Worm (Caenorhabditis elegans) whole organism, midembryonic: ENCODE data around the gene E02H9.6.
"Not testable (repeated sequence)": the region's sequence is repeated elsewhere in the genome, so short reads cannot be mapped to it uniquely, and the experiment has no call there.

Experiments
- T22C8.4 ChIP-seq: fragments of 200-800 bp; sonication (Bioruptor generic); IDR thresholded peaks from 2 replicates; pipeline ENCODE4 v1.3.6; 2022; ENCODE audit warnings: missing genetic modification characterization, missing compliant biosample characterization
- cog-1 ChIP-seq: sonication (generic microtip); optimal IDR thresholded peaks from 2 replicates; lab custom pipeline; 2016; ENCODE audit warnings: missing genetic modification characterization, missing compliant biosample characterization
- flt-1 ChIP-seq: fragments of 200-800 bp; sonication (Bioruptor generic); IDR thresholded peaks from 2 replicates; pipeline ENCODE4 v1.3.6; 2022; ENCODE audit warnings: missing genetic modification characterization, missing compliant biosample characterization
- klf-2 ChIP-seq: fragments of 200-800 bp; sonication (Bioruptor generic); conservative IDR thresholded peaks from 2 replicates; pipeline ENCODE4 v1.3.6; 2022; ENCODE audit warnings: missing genetic modification reagents, missing genetic modification characterization, missing compliant biosample characterization
- med-1 ChIP-seq: sonication (generic microtip); optimal IDR thresholded peaks from 2 replicates; lab custom pipeline; 2017; ENCODE audit warnings: missing genetic modification characterization, mild to moderate bottlenecking, missing compliant biosample characterization, antibody characterized with exemption, missing genetic modification reagents; ENCODE audit not compliant: insufficient read depth
- ref-1 ChIP-seq: fragments of 200-800 bp; sonication (Bioruptor generic); conservative IDR thresholded peaks from 2 replicates; pipeline ENCODE4 v1.3.6; 2022; ENCODE audit warnings: missing genetic modification reagents, missing genetic modification characterization, missing compliant biosample characterization
- tab-1 ChIP-seq: fragments of 200-800 bp; sonication (Bioruptor generic); IDR thresholded peaks from 2 replicates; pipeline ENCODE4 v1.3.6; 2022; ENCODE audit warnings: missing genetic modification characterization, missing compliant biosample characterization
- ztf-23 ChIP-seq: fragments of 200-800 bp; sonication (Bioruptor generic); IDR thresholded peaks from 2 replicates; pipeline ENCODE4 v1.3.6; 2022; ENCODE audit warnings: missing genetic modification reagents, missing genetic modification characterization, missing compliant biosample characterization
- ztf-29 ChIP-seq: fragments of 200-800 bp; sonication (Bioruptor generic); IDR thresholded peaks from 2 replicates; pipeline ENCODE4 v1.3.6; 2022; ENCODE audit warnings: missing genetic modification reagents, missing genetic modification characterization, missing compliant biosample characterization

The E02H9.6 gene

ce11 chrIII:2421226-2421625, 14.7 kb upstream of the E02H9.6 start:
- TF ChIP-seq med-1 (GFP tag; lab: Kevin White, UChicago) (no peak), ztf-23 (GFP tag; lab: Robert Waterston, UW) (0 out of 2 replicates have a peak, but pooled peaks have one; percentile 20), cog-1 (no peak)

- TF ChIP-seq cog-1 (no peak), klf-2 (no peak), flt-1 (GFP tag; lab: Robert Waterston, UW) (no peak), T22C8.4 (GFP tag; lab: Robert Waterston, UW) (peak; percentile 74)
Measured at ce11 chrIII:2423638-2424037, 12.3 kb upstream of the E02H9.6 start.

- TF ChIP-seq T22C8.4 (GFP tag; lab: Robert Waterston, UW) (no peak), tab-1 (GFP tag; lab: Robert Waterston, UW) (0 out of 2 replicates have a peak, but pooled peaks have one; percentile 43)
Measured at ce11 chrIII:2424783-2425329, 11.0 kb upstream of the E02H9.6 start.

ce11 chrIII:2426122-2426521, 9.8 kb upstream of the E02H9.6 start, which contains the start of gene W04B5.8:
TSS of gene W04B5.8 (plus strand) at chrIII:2426316.
- TF ChIP-seq ztf-29 (GFP tag; lab: Robert Waterston, UW) (no peak), T22C8.4 (GFP tag; lab: Robert Waterston, UW) (no peak), cog-1 (no peak), med-1 (GFP tag; lab: Kevin White, UChicago) (no peak), klf-2 (no peak), ref-1 (GFP tag; lab: Robert Waterston, UW) (no peak), tab-1 (GFP tag; lab: Robert Waterston, UW) (no peak), ztf-23 (GFP tag; lab: Robert Waterston, UW) (no peak), flt-1 (GFP tag; lab: Robert Waterston, UW) (no peak)

DNA sequence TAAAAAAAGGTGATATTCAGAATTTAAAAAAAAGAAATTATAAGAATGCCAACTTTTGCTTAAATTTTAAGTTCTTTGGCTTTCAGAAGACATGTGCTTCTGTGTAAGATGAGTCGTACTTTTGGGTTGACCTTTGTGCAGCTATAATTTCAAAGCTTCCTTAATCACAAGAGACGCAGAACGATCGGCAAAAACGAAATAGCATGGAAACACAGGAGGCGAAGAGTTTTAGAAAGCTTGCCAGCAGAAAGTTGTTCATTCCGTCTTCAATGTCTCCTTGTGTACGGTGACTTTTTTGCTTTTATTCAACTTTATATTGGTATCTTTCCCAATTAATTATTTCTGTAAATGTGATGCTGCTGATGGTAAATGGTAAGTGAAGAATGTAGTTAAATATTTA, 3.0 kb upstream of the E02H9.6 start:
- TF ChIP-seq klf-2, result no peak
- no peak for TF ChIP-seq ztf-29 (GFP tag; lab: Robert Waterston, UW)

- TF ChIP-seq ref-1 (GFP tag; lab: Robert Waterston, UW); ztf-23 (GFP tag; lab: Robert Waterston, UW); med-1 (GFP tag; lab: Kevin White, UChicago): not testable (repeated sequence)
Measured at ce11 chrIII:2435373-2435772, 532 bp upstream of the E02H9.6 start, which contains the start of gene W04B5.6. TSS of gene W04B5.6 (minus strand) at chrIII:2435473.

DNA sequence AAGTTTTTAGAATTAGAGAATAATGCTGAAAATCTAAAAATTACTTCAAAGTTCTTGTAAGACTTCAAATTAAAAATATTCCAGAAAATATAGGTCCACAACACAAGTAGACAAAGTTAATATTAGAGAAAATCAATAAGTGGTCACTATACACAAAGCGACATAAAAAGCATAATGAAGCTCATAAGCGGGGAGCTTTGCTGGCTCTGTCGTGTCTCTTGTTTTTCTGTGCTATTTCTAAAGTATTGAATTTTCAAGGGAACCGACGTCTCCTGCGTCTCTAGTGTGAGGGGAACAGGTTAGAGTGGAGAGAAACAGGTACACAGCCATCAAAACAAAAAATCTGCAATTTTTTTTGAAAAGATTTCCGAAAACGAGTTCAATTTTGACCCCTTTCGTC, 2.6 kb downstream of the E02H9.6 start, which contains the start of gene E02H9.13:
Gene E02H9.13 (minus strand): TSS at position 199 of the 400 bp plus-strand sequence.
- no peak for TF ChIP-seq cog-1
- TF ChIP-seq T22C8.4 (GFP tag; lab: Robert Waterston, UW), result no peak
- TF ChIP-seq med-1 (GFP tag; lab: Kevin White, UChicago), result no peak
- TF ChIP-seq flt-1 (GFP tag; lab: Robert Waterston, UW), result no peak
- no peak for TF ChIP-seq ztf-23 (GFP tag; lab: Robert Waterston, UW)
- no peak for TF ChIP-seq klf-2
- TF ChIP-seq tab-1 (GFP tag; lab: Robert Waterston, UW), result no peak
- TF ChIP-seq ref-1 (GFP tag; lab: Robert Waterston, UW), result no peak
- no peak for TF ChIP-seq ztf-29 (GFP tag; lab: Robert Waterston, UW)

DNA sequence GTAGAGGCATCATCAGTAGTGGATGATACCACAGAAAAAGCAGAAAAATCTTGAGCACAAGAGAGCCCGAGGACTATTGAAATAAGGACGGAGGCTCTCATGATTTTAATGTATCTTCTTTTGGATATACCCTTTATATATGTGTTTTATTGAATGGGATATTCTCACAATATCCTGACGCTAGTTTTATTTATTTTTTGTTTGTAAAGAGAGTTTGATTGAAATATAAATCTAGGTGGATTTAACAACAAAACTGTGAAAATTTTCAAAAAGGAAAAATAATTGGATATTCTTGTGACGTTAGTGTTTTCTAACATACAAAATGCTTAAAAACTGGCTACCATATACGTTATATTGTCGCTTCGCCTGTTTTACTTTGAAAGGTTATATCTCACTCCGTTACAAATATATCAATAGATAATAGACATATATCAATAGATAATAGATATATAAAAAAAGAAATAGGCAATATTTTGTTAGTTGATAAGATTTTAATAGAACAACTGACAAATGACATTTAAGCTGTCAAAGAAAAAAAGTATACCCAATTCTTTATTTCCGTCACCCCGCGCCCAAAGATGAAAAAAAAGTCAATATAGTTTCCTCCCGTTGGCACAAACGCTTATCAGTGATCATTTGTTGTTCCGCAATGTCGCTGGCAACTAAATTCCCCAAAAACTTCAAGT, 9.8 kb downstream of the E02H9.6 start, which contains the start of the genes E02H9.7 and klo-2:
Gene E02H9.7 (minus strand): TSS at position 101 of the 686 bp plus-strand sequence.
Gene klo-2 (plus strand): TSS at position 636 of the 686 bp plus-strand sequence.
- TF ChIP-seq tab-1 (GFP tag; lab: Robert Waterston, UW) (no peak), T22C8.4 (GFP tag; lab: Robert Waterston, UW) (no peak), cog-1 (no peak), flt-1 (GFP tag; lab: Robert Waterston, UW) (no peak), klf-2 (no peak), ztf-29 (GFP tag; lab: Robert Waterston, UW) (no peak)

DNA sequence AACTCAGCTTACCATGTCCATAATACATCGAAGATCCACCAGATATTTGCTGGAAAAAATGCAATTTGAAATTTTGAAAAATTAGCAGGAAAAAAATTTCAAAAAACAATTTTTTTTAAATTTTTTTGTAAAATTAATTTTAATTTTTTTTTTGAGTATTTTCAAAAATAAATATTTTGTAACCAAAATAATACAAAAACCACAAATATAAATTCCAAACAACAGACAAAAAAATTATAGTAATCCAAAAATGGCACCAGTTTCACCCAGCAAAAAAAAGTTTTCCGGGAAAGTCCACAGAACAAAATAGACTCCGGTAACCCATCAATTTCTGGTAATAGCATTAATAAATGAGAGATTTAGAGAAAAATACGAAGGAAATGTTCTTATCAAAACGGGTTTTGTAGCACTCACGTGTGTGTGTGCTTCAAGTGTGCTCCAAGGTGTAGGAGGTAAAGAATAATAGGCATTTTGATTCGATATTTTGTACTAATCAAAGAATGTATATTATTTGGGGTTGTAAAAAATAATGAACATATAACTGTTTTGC, 18.9 kb downstream of the E02H9.6 start, which contains the start of gene nhr-121:
Gene nhr-121 (minus strand): TSS at position 51 of the 550 bp plus-strand sequence.
- TF ChIP-seq ztf-29 (GFP tag; lab: Robert Waterston, UW) (no peak), flt-1 (GFP tag; lab: Robert Waterston, UW) (no peak), ztf-23 (GFP tag; lab: Robert Waterston, UW) (no peak), cog-1 (no peak), T22C8.4 (GFP tag; lab: Robert Waterston, UW) (no peak), ref-1 (GFP tag; lab: Robert Waterston, UW) (no peak), med-1 (GFP tag; lab: Kevin White, UChicago) (no peak), klf-2 (no peak), tab-1 (GFP tag; lab: Robert Waterston, UW) (no peak)

- TF ChIP-seq T22C8.4 (GFP tag; lab: Robert Waterston, UW); cog-1; ztf-29 (GFP tag; lab: Robert Waterston, UW): not testable (repeated sequence)
Measured at ce11 chrIII:2458742-2459141, 22.8 kb downstream of the E02H9.6 start, which contains the start of gene E02H9.3. TSS of gene E02H9.3 (plus strand) at chrIII:2459042.
